Worm (Caenorhabditis elegans) whole organism, L2 larva: ENCODE data around the gene srh-8.

Experiments
- lsy-2 ChIP-seq, 2 experiments: fragments of 150-350 bp in 1 of 2; sonication (generic microtip) in 1 of 2; optimal IDR thresholded peaks; 2 replicates each; lab custom pipeline; 2014 to 2017; ENCODE audit warnings: missing biosample characterization in 2 of 2, missing genetic modification characterization in 2 of 2
- nhr-237 ChIP-seq: fragments of 150-350 bp; optimal IDR thresholded peaks from 2 replicates; lab custom pipeline; 2014; ENCODE audit warnings: missing biosample characterization, missing genetic modification characterization
- skn-1 ChIP-seq: sonication (generic microtip); optimal IDR thresholded peaks from 2 replicates; lab custom pipeline; 2017; ENCODE audit warnings: missing biosample characterization, missing genetic modification characterization
- sma-9 ChIP-seq, 2 experiments: fragments of 150-350 bp in 1 of 2; sonication (generic microtip) in 1 of 2; optimal IDR thresholded peaks; 2 replicates each; lab custom pipeline; 2014 to 2016; ENCODE audit warnings: missing genetic modification characterization in 2 of 2, mild to moderate bottlenecking in 1 of 2, missing biosample characterization in 1 of 2, missing compliant biosample characterization in 1 of 2, missing genetic modification reagents in 1 of 2, moderate library complexity in 1 of 2
- unc-39 ChIP-seq: fragments of 150-350 bp; optimal IDR thresholded peaks from 2 replicates; lab custom pipeline; 2014; ENCODE audit warnings: missing biosample characterization, missing genetic modification characterization
- zag-1 ChIP-seq: fragments of 150-350 bp; optimal IDR thresholded peaks from 2 replicates; lab custom pipeline; 2014; ENCODE audit warnings: missing biosample characterization, missing genetic modification characterization
- ztf-11 ChIP-seq: sonication (generic microtip); optimal IDR thresholded peaks from 2 replicates; lab custom pipeline; 2017; ENCODE audit warnings: missing biosample characterization, missing genetic modification characterization

ce11 chrV:3970410-3970809 is 34.9 kb upstream of the srh-8 start, which contains the start of gene cyp-34A9:
- TF ChIP-seq skn-1 (tag; lab: Kevin White, UChicago): no peak
- no peak for TF ChIP-seq ztf-11 (tag; lab: Kevin White, UChicago)
- no peak for TF ChIP-seq zag-1 (tag; lab: Kevin White, UChicago)
- peak; percentile 58 for TF ChIP-seq sma-9 (GFP tag; optimal IDR thresholded peaks at IDR 0.05; lab: Kevin White, UChicago)
- TF ChIP-seq sma-9 (tag; optimal IDR thresholded peaks at IDR 0.05; lab: Kevin White, UChicago): no peak
- TF ChIP-seq nhr-237 (tag; lab: Kevin White, UChicago): no peak
- no peak for TF ChIP-seq unc-39 (tag; lab: Kevin White, UChicago)
- no peak for TF ChIP-seq lsy-2 (tag; optimal IDR thresholded peaks at IDR 0.05; lab: Kevin White, UChicago)
